Fruit fly (Drosophila melanogaster) whole organism: Measurements from ENCODE around the gene CG2962.

ENCODE experiments used
- CG8478 ChIP-seq: fragments of >200 bp; optimal IDR thresholded peaks from 2 replicates; lab custom pipeline; 2018; ENCODE audit warnings: inconsistent platforms
- Dll ChIP-seq: fragments of >200 bp; optimal IDR thresholded peaks from 2 replicates; lab custom pipeline; 2017
- EcR ChIP-seq, 2 experiments: fragments of >200 bp; optimal IDR thresholded peaks; 2 replicates each; lab custom pipeline; 2017; ENCODE audit warnings: missing biosample characterization in 2 of 2, missing genetic modification characterization in 2 of 2, missing genetic modification reagents in 2 of 2
- pan ChIP-seq: fragments of >200 bp; optimal IDR thresholded peaks from 2 replicates; lab custom pipeline; 2017
- psq ChIP-seq: fragments of >200 bp; optimal IDR thresholded peaks from 2 replicates; lab custom pipeline; 2017
- usp ChIP-seq: fragments of >200 bp; optimal IDR thresholded peaks from 2 replicates; lab custom pipeline; 2017; ENCODE audit warnings: missing biosample characterization, missing genetic modification characterization, mixed read lengths

DNA sequence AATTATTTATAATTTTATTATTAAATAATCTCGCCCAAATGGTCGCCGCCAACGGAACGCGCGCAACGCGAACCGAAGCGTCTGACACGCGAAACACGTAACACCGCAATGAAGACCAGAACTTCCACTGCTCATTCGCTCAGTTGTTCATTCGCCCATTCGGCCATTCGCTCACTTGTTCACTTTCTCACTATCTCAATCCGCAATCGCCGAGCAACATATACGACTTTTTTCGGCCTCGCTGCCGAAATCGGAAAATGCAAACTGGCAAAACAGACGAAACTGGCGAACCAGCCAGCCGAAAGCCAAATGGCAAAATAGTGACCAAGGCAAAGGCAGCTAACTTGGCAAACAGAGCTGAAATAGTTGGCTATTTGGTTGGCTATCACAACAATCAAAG, 33.6 kb upstream of the CG2962 start:
- TF ChIP-seq usp (GFP tag; lab: Kevin White, UChicago) = no peak
- no peak for TF ChIP-seq psq
- TF ChIP-seq Dll = no peak
- TF ChIP-seq pan (lab: Kevin White, UChicago) = no peak
- TF ChIP-seq EcR (GFP tag; optimal IDR thresholded peaks at IDR 0.05; lab: Kevin White, UChicago) = no peak
- TF ChIP-seq CG8478 (lab: Kevin White, UChicago) = no peak
